Worm (Caenorhabditis elegans): ENCODE measurements around the gene Y71H10B.1.

Gene Y71H10B.1

ce11 chrX:2874598-2874997, 34.5 kb upstream of the Y71H10B.1 start:
- TF ChIP-seq F55B11.4 (tag; optimal IDR thresholded peaks at IDR 0.05; ENCODE audit: borderline replicate concordance, insufficient read depth): no peak
- no peak for TF ChIP-seq ztf-6 (GFP tag; IDR thresholded peaks at IDR 0.05)
- no peak for TF ChIP-seq atf-7 (tag; optimal IDR thresholded peaks at IDR 0.05)
- TF ChIP-seq Y95B8A.8 (GFP tag; IDR thresholded peaks at IDR 0.05): no peak
- TF ChIP-seq lin-54 (GFP tag; optimal IDR thresholded peaks at IDR 0.05): no peak
- no peak for TF ChIP-seq ztf-3 (GFP tag; optimal IDR thresholded peaks at IDR 0.05)
- TF ChIP-seq Y53G8AR.9 (GFP tag; conservative IDR thresholded peaks at IDR 0.05): no peak
- no peak for TF ChIP-seq C17E4.6 (GFP tag; IDR thresholded peaks at IDR 0.05)
- no peak for TF ChIP-seq hsf-1 (GFP tag; IDR thresholded peaks at IDR 0.05)
- TF ChIP-seq rec-8 (tag; optimal IDR thresholded peaks at IDR 0.05): no peak
- TF ChIP-seq somi-1 (GFP tag; optimal IDR thresholded peaks at IDR 0.05): no peak
- TF ChIP-seq let-526 (GFP tag; IDR thresholded peaks at IDR 0.05): no peak

- TF ChIP-seq C17E4.6 (GFP tag; IDR thresholded peaks at IDR 0.05): no peak
- no peak for TF ChIP-seq rec-8 (tag; optimal IDR thresholded peaks at IDR 0.05)
Measured at ce11 chrX:2873272-2873671, 33.2 kb upstream of the Y71H10B.1 start.

DNA sequence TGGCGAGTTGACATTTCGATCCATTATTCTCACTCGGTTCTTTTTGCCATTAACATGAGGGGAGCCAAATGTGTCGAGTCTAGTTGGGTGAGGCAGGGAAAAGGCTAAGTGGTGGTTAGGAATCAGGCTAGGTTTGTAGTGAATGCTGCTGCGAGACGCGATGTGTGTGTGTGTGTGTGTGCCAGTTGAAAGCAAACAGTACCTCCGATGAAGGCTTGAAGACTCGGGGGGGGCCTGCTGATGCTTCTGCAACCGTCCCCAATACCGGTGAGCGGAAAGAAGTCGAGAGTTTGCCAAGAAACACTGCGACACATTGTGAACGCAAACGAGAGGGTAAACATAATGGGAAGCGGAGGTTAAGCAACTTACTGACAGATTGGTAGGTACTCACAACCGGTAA, 30.9 kb upstream of the Y71H10B.1 start, which contains the start of gene F53B3.3:
Gene F53B3.3, minus strand, starts transcription at position 101 of the 400 bp plus-strand sequence.
- no peak for TF ChIP-seq repo-1 (tag; optimal IDR thresholded peaks at IDR 0.05)
- TF ChIP-seq ceh-91 (GFP tag; IDR thresholded peaks at IDR 0.05): no peak
- TF ChIP-seq ztf-28 (GFP tag; IDR thresholded peaks at IDR 0.05): no peak
- TF ChIP-seq somi-1 (GFP tag; optimal IDR thresholded peaks at IDR 0.05): no peak
- TF ChIP-seq nhr-80 (tag; optimal IDR thresholded peaks at IDR 0.05): no peak

DNA sequence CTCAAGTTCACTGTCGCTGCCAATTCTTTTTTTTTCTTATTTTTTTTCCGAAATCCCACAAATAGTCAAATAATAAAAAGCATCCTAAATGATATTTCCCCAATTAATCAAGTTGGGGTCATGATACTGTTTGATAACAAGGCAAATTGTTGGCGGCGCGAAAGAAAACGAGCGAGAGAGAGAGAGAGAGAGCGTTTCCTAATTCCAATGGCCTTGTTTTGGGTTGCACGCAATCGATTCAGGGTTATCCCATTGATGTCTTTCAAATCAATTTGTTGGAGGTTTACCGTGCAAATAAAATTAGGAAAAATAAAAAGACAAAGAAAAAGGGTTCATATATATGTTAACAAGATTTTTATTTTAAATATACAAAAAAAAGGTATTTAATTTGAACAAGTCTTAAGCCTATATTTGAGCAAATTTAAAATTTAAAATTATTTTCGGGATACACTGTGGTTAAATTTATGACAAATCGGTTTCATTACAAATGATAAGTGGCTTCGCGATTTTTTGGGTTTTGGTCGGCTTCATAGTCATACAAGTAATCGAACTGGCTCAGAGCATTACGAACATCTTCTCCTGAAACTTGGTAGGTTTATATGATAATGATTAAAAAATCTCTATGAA, 25.6 kb upstream of the Y71H10B.1 start:
- TF ChIP-seq ama-1 (optimal IDR thresholded peaks at IDR 0.05): peak; percentile 49
- no peak for TF ChIP-seq ama-1 (GFP tag; optimal IDR thresholded peaks at IDR 0.05)
- TF ChIP-seq tbx-9 (tag; optimal IDR thresholded peaks at IDR 0.05; ENCODE audit: borderline replicate concordance): no peak

DNA sequence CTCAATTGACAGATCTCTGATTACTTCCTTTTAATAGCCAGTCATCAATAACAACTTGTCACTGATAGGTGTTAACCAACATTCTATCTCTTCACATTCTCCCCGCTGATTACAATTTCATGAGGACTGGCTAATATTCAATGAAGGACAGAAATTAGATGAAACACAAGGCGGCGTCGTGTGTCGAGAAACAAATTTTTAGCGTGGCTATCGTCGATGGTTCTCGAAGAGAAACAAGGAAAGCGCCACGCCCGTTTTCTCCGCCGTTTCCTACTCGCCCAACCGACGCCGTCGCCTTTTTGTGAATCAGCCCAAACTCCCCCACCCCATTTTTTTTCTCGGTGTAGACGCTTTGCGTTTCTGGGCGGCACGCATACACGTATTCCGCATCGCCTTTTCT, 23.9 kb upstream of the Y71H10B.1 start, which contains the start of gene F53B3.6:
Gene F53B3.6, plus strand, starts transcription at position 284 of the 400 bp plus-strand sequence.
- TF ChIP-seq zfh-2 (GFP tag; conservative IDR thresholded peaks at IDR 0.05) (0 out of 2 replicates have a peak, but pooled peaks have one; percentile 34), ztf-3 (GFP tag; optimal IDR thresholded peaks at IDR 0.05) (no peak)

ce11 chrX:2862372-2862771, 22.3 kb upstream of the Y71H10B.1 start, which contains the start of gene comt-1:
TSS of gene comt-1 (minus strand) at chrX:2862472.
- no peak for TF ChIP-seq T26A5.8 (tag; optimal IDR thresholded peaks at IDR 0.05)
- TF ChIP-seq lag-1 (GFP tag; IDR thresholded peaks at IDR 0.05): no peak
- no peak for TF ChIP-seq mes-4 (tag; optimal IDR thresholded peaks at IDR 0.05)

ce11 chrX:2858380-2858779, 18.3 kb upstream of the Y71H10B.1 start:
- TF ChIP-seq unc-62 (GFP tag; optimal IDR thresholded peaks at IDR 0.05): no peak
- TF ChIP-seq F33H1.4 (GFP tag; IDR thresholded peaks at IDR 0.05): no peak
- no peak for TF ChIP-seq nfya-1 (tag; optimal IDR thresholded peaks at IDR 0.05; ENCODE audit: borderline replicate concordance, insufficient read depth)
- no peak for TF ChIP-seq ets-4 (GFP tag; optimal IDR thresholded peaks at IDR 0.05)
- no peak for TF ChIP-seq tbp1 (GFP tag; optimal IDR thresholded peaks at IDR 0.05)
- TF ChIP-seq F57A8.1 (GFP tag; optimal IDR thresholded peaks at IDR 0.05): no peak
